Fruit fly (Drosophila melanogaster) whole organism, embryonic: Measurements from ENCODE around the gene syd.

Experiments used
- Atf-2 ChIP-seq: fragments of 200-800 bp; sonication (Bioruptor generic); optimal IDR thresholded peaks from 2 replicates; lab custom pipeline; 2016; ENCODE audit warnings: missing biosample characterization, missing genetic modification characterization
- C15 ChIP-seq: fragments of 200-800 bp; sonication (Bioruptor generic); IDR thresholded peaks from 3 replicates; pipeline ENCODE4 v1.3.6; 2022; ENCODE audit warnings: missing biosample characterization, missing genetic modification characterization
- CG11398 ChIP-seq: fragments of 200-800 bp; sonication (Bioruptor generic); optimal IDR thresholded peaks from 2 replicates; lab custom pipeline; 2016; ENCODE audit warnings: missing biosample characterization, missing genetic modification characterization
- CG11696 ChIP-seq: fragments of 200-800 bp; sonication (Bioruptor generic); IDR thresholded peaks from 2 replicates; pipeline ENCODE4 v1.3.6; 2022; ENCODE audit warnings: missing biosample characterization, missing genetic modification characterization
- CG11723 ChIP-seq: fragments of 200-800 bp; sonication (Bioruptor generic); optimal IDR thresholded peaks from 2 replicates; lab custom pipeline; 2017; ENCODE audit warnings: missing biosample characterization, mild to moderate bottlenecking, missing genetic modification characterization
- CG14050 ChIP-seq: fragments of 200-800 bp; sonication (Bioruptor generic); IDR thresholded peaks from 3 replicates; pipeline ENCODE4 v1.3.6; 2022; ENCODE audit warnings: missing biosample characterization, missing genetic modification characterization
- CG15011 ChIP-seq: fragments of 200-800 bp; sonication (Bioruptor generic); optimal IDR thresholded peaks from 3 replicates; lab custom pipeline; 2018; ENCODE audit warnings: missing biosample characterization, mild to moderate bottlenecking, missing genetic modification characterization
- CG18011 ChIP-seq: fragments of 200-800 bp; sonication (Bioruptor generic); optimal IDR thresholded peaks from 2 replicates; lab custom pipeline; 2017; ENCODE audit warnings: missing biosample characterization, missing genetic modification characterization, mild to moderate bottlenecking, moderate library complexity, missing genotype
- CG2678 ChIP-seq: fragments of 200-800 bp; sonication (Bioruptor generic); optimal IDR thresholded peaks from 3 replicates; lab custom pipeline; 2019; ENCODE audit warnings: missing biosample characterization, mild to moderate bottlenecking, missing genetic modification characterization, moderate library complexity
- CG3065 ChIP-seq: fragments of 200-800 bp; sonication (Bioruptor generic); optimal IDR thresholded peaks from 2 replicates; lab custom pipeline; 2016; ENCODE audit warnings: missing biosample characterization, missing genetic modification characterization
- CG32532 ChIP-seq: fragments of 200-800 bp; sonication (Bioruptor generic); IDR thresholded peaks from 2 replicates; pipeline ENCODE4 v1.3.6; 2022; ENCODE audit warnings: missing biosample characterization, missing genetic modification characterization
- CG3995 ChIP-seq: fragments of 200-800 bp; sonication (Bioruptor generic); optimal IDR thresholded peaks from 3 replicates; lab custom pipeline; 2016; ENCODE audit warnings: missing biosample characterization, missing genetic modification characterization
- CG42726 ChIP-seq: fragments of 200-800 bp; sonication (Bioruptor generic); IDR thresholded peaks from 2 replicates; pipeline ENCODE4 v1.3.6; 2022; ENCODE audit warnings: missing biosample characterization, missing genetic modification characterization; ENCODE audit not compliant: partially characterized antibody
- CG4328 ChIP-seq: fragments of 200-800 bp; sonication (Bioruptor generic); optimal IDR thresholded peaks from 3 replicates; lab custom pipeline; 2017; ENCODE audit warnings: missing biosample characterization, missing genetic modification reagents, missing genetic modification characterization
- CG5953 ChIP-seq: fragments of 200-800 bp; sonication (Bioruptor generic); IDR thresholded peaks from 2 replicates; pipeline ENCODE4 v1.3.6; 2022; ENCODE audit warnings: missing biosample characterization, missing genetic modification characterization
- CG6272 ChIP-seq: fragments of 200-800 bp; sonication (Bioruptor generic); IDR thresholded peaks from 2 replicates; pipeline ENCODE4 v1.3.6; 2022; ENCODE audit warnings: missing biosample characterization, missing genetic modification characterization
- CG7372 ChIP-seq: fragments of 200-800 bp; sonication (Bioruptor generic); IDR thresholded peaks from 2 replicates; pipeline ENCODE4 v1.3.6; 2022; ENCODE audit warnings: missing biosample characterization, missing genetic modification characterization
- CG8478 ChIP-seq: fragments of >200 bp; optimal IDR thresholded peaks from 2 replicates; lab custom pipeline; 2018
- Dfd ChIP-seq, 2 experiments: fragments of >200 bp; optimal IDR thresholded peaks; 2 replicates each; lab custom pipeline; 2017; ENCODE audit warnings: missing biosample characterization in 2 of 2, missing genetic modification characterization in 2 of 2
- Doc2 ChIP-seq: fragments of 200-800 bp; sonication (Bioruptor generic); IDR thresholded peaks from 2 replicates; pipeline ENCODE4 v1.3.6; 2022; ENCODE audit warnings: missing biosample characterization, missing genetic modification characterization
- Dref ChIP-seq: fragments of 200-800 bp; sonication (Bioruptor generic); IDR thresholded peaks from 2 replicates; pipeline ENCODE4 v1.3.6; 2022; ENCODE audit warnings: missing biosample characterization, missing genetic modification characterization
- Ets65A ChIP-seq: fragments of 200-800 bp; sonication (Bioruptor generic); peaks from one replicate; lab custom pipeline; 2016; ENCODE audit warnings: missing biosample characterization, missing genetic modification characterization
- GATAe ChIP-seq: fragments of 200-800 bp; sonication (Bioruptor generic); conservative IDR thresholded peaks from 2 replicates; pipeline ENCODE4 v1.3.6; 2022; ENCODE audit warnings: missing biosample characterization, missing genetic modification characterization
- HmgZ ChIP-seq: fragments of 200-800 bp; sonication (Bioruptor generic); optimal IDR thresholded peaks from 2 replicates; lab custom pipeline; 2018; ENCODE audit warnings: missing biosample characterization, mild to moderate bottlenecking, missing genetic modification characterization
- Hr3 ChIP-seq: fragments of 200-800 bp; sonication (Bioruptor generic); optimal IDR thresholded peaks from 3 replicates; lab custom pipeline; 2016; ENCODE audit warnings: missing biosample characterization, missing genetic modification characterization
- Sox102F ChIP-seq: fragments of 200-800 bp; sonication (Bioruptor generic); optimal IDR thresholded peaks from 2 replicates; lab custom pipeline; 2018; ENCODE audit warnings: missing biosample characterization, mild to moderate bottlenecking, missing genetic modification characterization, moderate library complexity
- fd64A ChIP-seq: fragments of 200-800 bp; sonication (Bioruptor generic); optimal IDR thresholded peaks from 3 replicates; lab custom pipeline; 2018; ENCODE audit warnings: missing biosample characterization, mild to moderate bottlenecking, missing genetic modification characterization
- ftz-f1 ChIP-seq: fragments of 200-800 bp; sonication (Bioruptor generic); optimal IDR thresholded peaks from 2 replicates; lab custom pipeline; 2016; ENCODE audit warnings: missing biosample characterization, missing genetic modification characterization
- jumu ChIP-seq: fragments of 200-800 bp; sonication (Bioruptor generic); optimal IDR thresholded peaks from 3 replicates; lab custom pipeline; 2016; ENCODE audit warnings: missing biosample characterization, missing genetic modification characterization
- kay ChIP-seq: fragments of 200-800 bp; sonication (Bioruptor generic); optimal IDR thresholded peaks from 2 replicates; lab custom pipeline; 2016; ENCODE audit warnings: missing biosample characterization, missing genetic modification characterization
- kni ChIP-seq: fragments of 200-800 bp; sonication (Bioruptor generic); optimal IDR thresholded peaks from 3 replicates; lab custom pipeline; 2017; ENCODE audit warnings: mild to moderate bottlenecking, missing biosample characterization, missing genetic modification reagents, missing genetic modification characterization
- lbe ChIP-seq: fragments of 200-800 bp; sonication (Bioruptor generic); optimal IDR thresholded peaks from 2 replicates; lab custom pipeline; 2016; ENCODE audit warnings: missing biosample characterization, mild to moderate bottlenecking, missing genetic modification characterization
- maf-S ChIP-seq: fragments of 200-800 bp; sonication (Bioruptor generic); optimal IDR thresholded peaks from 2 replicates; lab custom pipeline; 2016; ENCODE audit warnings: missing biosample characterization, missing genetic modification characterization
- oc ChIP-seq: fragments of 200-800 bp; sonication (Bioruptor generic); optimal IDR thresholded peaks from 2 replicates; lab custom pipeline; 2018; ENCODE audit warnings: missing biosample characterization, mild to moderate bottlenecking, missing genetic modification characterization, moderate library complexity
- pzg ChIP-seq: fragments of 200-800 bp; sonication (Bioruptor generic); optimal IDR thresholded peaks from 3 replicates; lab custom pipeline; 2018; ENCODE audit warnings: missing biosample characterization, mild to moderate bottlenecking, missing genetic modification characterization, moderate library complexity
- repo ChIP-seq: fragments of 200-800 bp; sonication (Bioruptor generic); optimal IDR thresholded peaks from 2 replicates; lab custom pipeline; 2016; ENCODE audit warnings: missing biosample characterization, missing genetic modification characterization
- slou ChIP-seq: fragments of 200-800 bp; sonication (Bioruptor generic); optimal IDR thresholded peaks from 3 replicates; lab custom pipeline; 2016; ENCODE audit warnings: missing biosample characterization, missing genetic modification characterization
- slp2 ChIP-seq: fragments of 200-800 bp; sonication (Bioruptor generic); optimal IDR thresholded peaks from 2 replicates; lab custom pipeline; 2016; ENCODE audit warnings: missing biosample characterization, missing genetic modification characterization
- so ChIP-seq: fragments of 200-800 bp; sonication (Bioruptor generic); IDR thresholded peaks from 3 replicates; pipeline ENCODE4 v1.3.6; 2022; ENCODE audit warnings: missing biosample characterization, missing genetic modification characterization
- sug ChIP-seq: fragments of 200-800 bp; optimal IDR thresholded peaks from 2 replicates; lab custom pipeline; 2019; ENCODE audit warnings: missing biosample characterization, mild to moderate bottlenecking, missing genetic modification characterization, moderate library complexity
- tap ChIP-seq: fragments of 200-800 bp; optimal IDR thresholded peaks from 3 replicates; lab custom pipeline; 2019; ENCODE audit warnings: missing biosample characterization, mild to moderate bottlenecking, missing genetic modification characterization, moderate library complexity
- trem ChIP-seq: fragments of 200-800 bp; optimal IDR thresholded peaks from 3 replicates; lab custom pipeline; 2019; ENCODE audit warnings: missing biosample characterization, mild to moderate bottlenecking, missing genetic modification characterization, moderate library complexity
- twi ChIP-seq: fragments of 200-800 bp; optimal IDR thresholded peaks from 2 replicates; lab custom pipeline; 2019; ENCODE audit warnings: missing biosample characterization, mild to moderate bottlenecking, missing genetic modification characterization, moderate library complexity
- usp ChIP-seq: fragments of >200 bp; optimal IDR thresholded peaks from 2 replicates; lab custom pipeline; 2017; ENCODE audit warnings: missing biosample characterization, missing genetic modification characterization

Gene syd

dm6 chr3L:7976081-7976483 is 40.2 kb upstream of the syd start, which contains the start of the genes HP4 and CG8209 (continued):
- TF ChIP-seq so (GFP tag; lab: Robert Waterston, UW) (no peak; the same call in 2 of the 3 replicates), CG3065 (GFP tag; lab: Kevin White, UChicago) (peak; percentile 49), Ets65A (GFP tag; lab: Kevin White, UChicago) (peak; percentile 97), jumu (GFP tag; lab: Kevin White, UChicago) (peak; percentile 64), CG11723 (GFP tag; lab: Kevin White, UChicago) (peak; percentile 64), CG3995 (peak; percentile 29), CG8478 (lab: Kevin White, UChicago) (no peak), twi (tag; lab: Kevin White, UChicago) (peak; percentile 60), Doc2 (GFP tag; lab: Robert Waterston, UW) (no peak), CG4328 (GFP tag; lab: Kevin White, UChicago) (peak; percentile 74), Dfd (GFP tag; optimal IDR thresholded peaks at IDR 0.05; lab: Kevin White, UChicago) (no peak), repo (GFP tag; lab: Kevin White, UChicago) (no peak), C15 (GFP tag; lab: Robert Waterston, UW) (peak; percentile 69; the same call in 2 of the 3 replicates), CG14050 (GFP tag; lab: Robert Waterston, UW) (peak; percentile 62; the same call in 2 of the 3 replicates), Atf-2 (GFP tag; lab: Kevin White, UChicago) (peak; percentile 36), maf-S (GFP tag; lab: Kevin White, UChicago) (no peak), Sox102F (GFP tag; lab: Kevin White, UChicago) (peak; percentile 85), usp (GFP tag; lab: Kevin White, UChicago) (no peak), Hr3 (GFP tag; lab: Kevin White, UChicago) (peak; percentile 87), GATAe (GFP tag; lab: Robert Waterston, UW) (0 out of 2 replicates have a peak, but pooled peaks have one; percentile 26), fd64A (GFP tag; lab: Kevin White, UChicago) (no peak), CG6272 (peak; percentile 91), CG42726 (GFP tag; lab: Robert Waterston, UW) (peak; percentile 76; the same call in 1 of the 2 replicates), CG2678 (peak; percentile 88), oc (tag; lab: Kevin White, UChicago) (peak; percentile 80), HmgZ (tag; lab: Kevin White, UChicago) (peak; percentile 78), lbe (GFP tag; lab: Kevin White, UChicago) (peak; percentile 85), slou (GFP tag; lab: Kevin White, UChicago) (peak; percentile 31), slp2 (GFP tag; lab: Kevin White, UChicago) (peak; percentile 13), CG7372 (peak; percentile 82), tap (tag; lab: Kevin White, UChicago) (peak; percentile 52), CG11398 (GFP tag; lab: Kevin White, UChicago) (peak; percentile 12), CG32532 (GFP tag; lab: Robert Waterston, UW) (peak; percentile 90), pzg (peak; percentile 47), ftz-f1 (GFP tag; lab: Kevin White, UChicago) (peak; percentile 22), Dref (GFP tag; lab: Robert Waterston, UW) (peak; percentile 70), CG15011 (GFP tag; lab: Kevin White, UChicago) (peak; percentile 47), kni (GFP tag; lab: Kevin White, UChicago) (no peak), sug (tag; lab: Kevin White, UChicago) (peak; percentile 78), CG5953 (GFP tag; lab: Robert Waterston, UW) (peak; percentile 47; the same call in 1 of the 2 replicates), trem (tag; lab: Kevin White, UChicago) (peak; percentile 85), kay (peak; percentile 63), CG11696 (GFP tag; lab: Robert Waterston, UW) (peak; percentile 58), CG18011 (GFP tag; lab: Kevin White, UChicago) (peak; percentile 59)
